Worm (Caenorhabditis elegans) whole organism, young adult: Measurements from ENCODE around the gene Y38C1AA.19.
"Not testable (repeated sequence)": the region's sequence is repeated elsewhere in the genome, so short reads cannot be mapped to it uniquely, and the experiment has no call there.

ENCODE experiments used
- C17E4.6 ChIP-seq: fragments of 200-800 bp; sonication (Bioruptor generic); IDR thresholded peaks from 2 replicates; pipeline ENCODE4 v1.3.6; 2022; ENCODE audit warnings: missing genetic modification reagents, missing genetic modification characterization, missing compliant biosample characterization
- D2030.7 ChIP-seq: fragments of 200-800 bp; sonication (Bioruptor generic); IDR thresholded peaks from 2 replicates; pipeline ENCODE4 v1.3.6; 2022; ENCODE audit warnings: missing genetic modification reagents, missing genetic modification characterization, missing compliant biosample characterization
- F10E7.11 ChIP-seq: sonication (generic microtip); optimal IDR thresholded peaks from 2 replicates; lab custom pipeline; 2017; ENCODE audit warnings: mild to moderate bottlenecking, missing genetic modification characterization, moderate library complexity, missing compliant biosample characterization
- F37B4.10 ChIP-seq: fragments of 200-800 bp; sonication (Bioruptor generic); IDR thresholded peaks from 2 replicates; pipeline ENCODE4 v1.3.6; 2022; ENCODE audit warnings: missing genetic modification characterization, missing compliant biosample characterization
- F39B2.1 ChIP-seq: fragments of 200-800 bp; sonication (Bioruptor generic); IDR thresholded peaks from 2 replicates; pipeline ENCODE4 v1.3.6; 2022; ENCODE audit warnings: missing genetic modification reagents, missing genetic modification characterization, missing compliant biosample characterization
- F57C9.4 ChIP-seq: sonication (generic microtip); optimal IDR thresholded peaks from 2 replicates; lab custom pipeline; 2017; ENCODE audit warnings: mild to moderate bottlenecking, missing genetic modification characterization, missing compliant biosample characterization
- K11D2.4 ChIP-seq: fragments of 200-800 bp; sonication (Bioruptor generic); IDR thresholded peaks from 2 replicates; pipeline ENCODE4 v1.3.6; 2022; ENCODE audit warnings: missing genetic modification reagents, missing genetic modification characterization, missing compliant biosample characterization
- K12H6.12 ChIP-seq: fragments of 200-800 bp; sonication (Bioruptor generic); optimal IDR thresholded peaks from 2 replicates; lab custom pipeline; 2018; ENCODE audit warnings: mild to moderate bottlenecking, missing genetic modification characterization, missing compliant biosample characterization
- Y53F4B.3 ChIP-seq: fragments of 200-800 bp; sonication (Bioruptor generic); IDR thresholded peaks from 2 replicates; pipeline ENCODE4 v1.3.6; 2022; ENCODE audit warnings: missing genetic modification reagents, missing genetic modification characterization, missing compliant biosample characterization
- Y53G8AR.9 ChIP-seq: fragments of 200-800 bp; sonication (Bioruptor generic); conservative IDR thresholded peaks from 2 replicates; pipeline ENCODE4 v1.3.6; 2022; ENCODE audit warnings: missing genetic modification reagents, missing genetic modification characterization, missing compliant biosample characterization
- Y67H2A.10 ChIP-seq: fragments of 200-800 bp; sonication (Bioruptor generic); conservative IDR thresholded peaks from 2 replicates; pipeline ENCODE4 v1.3.6; 2022; ENCODE audit warnings: missing genetic modification reagents, missing genetic modification characterization, missing compliant biosample characterization
- Y79H2A.3 ChIP-seq: fragments of 200-800 bp; sonication (Bioruptor generic); conservative IDR thresholded peaks from 2 replicates; pipeline ENCODE4 v1.3.6; 2022; ENCODE audit warnings: missing genetic modification reagents, missing genetic modification characterization, missing compliant biosample characterization
- Y95B8A.8 ChIP-seq: fragments of 200-800 bp; sonication (Bioruptor generic); IDR thresholded peaks from 2 replicates; pipeline ENCODE4 v1.3.6; 2022; ENCODE audit warnings: missing genetic modification reagents, missing genetic modification characterization, missing compliant biosample characterization
- attf-3 ChIP-seq: fragments of 200-800 bp; sonication (Bioruptor generic); conservative IDR thresholded peaks from 2 replicates; pipeline ENCODE4 v1.3.6; 2022; ENCODE audit warnings: missing genetic modification reagents, missing genetic modification characterization, missing compliant biosample characterization
- ceh-27 ChIP-seq: fragments of 200-800 bp; sonication (Bioruptor generic); optimal IDR thresholded peaks from 2 replicates; lab custom pipeline; 2018; ENCODE audit warnings: mild to moderate bottlenecking, missing genetic modification characterization, moderate library complexity, missing compliant biosample characterization
- egrh-3 ChIP-seq: fragments of 200-800 bp; sonication (Bioruptor generic); IDR thresholded peaks from 2 replicates; pipeline ENCODE4 v1.3.6; 2022; ENCODE audit warnings: missing genetic modification reagents, missing genetic modification characterization, missing compliant biosample characterization
- ekl-4 ChIP-seq: fragments of 200-800 bp; sonication (Bioruptor generic); IDR thresholded peaks from 2 replicates; pipeline ENCODE4 v1.3.6; 2022; ENCODE audit warnings: missing genetic modification reagents, missing genetic modification characterization, missing compliant biosample characterization
- ets-4 ChIP-seq: fragments of 200-800 bp; sonication (Bioruptor generic); optimal IDR thresholded peaks from 2 replicates; lab custom pipeline; 2018; ENCODE audit warnings: mild to moderate bottlenecking, missing genetic modification characterization, missing compliant biosample characterization
- hlh-12 ChIP-seq: sonication (generic microtip); optimal IDR thresholded peaks from 2 replicates; lab custom pipeline; 2016; ENCODE audit warnings: missing genetic modification characterization, missing compliant biosample characterization
- hmg-1.2 ChIP-seq: fragments of 200-800 bp; sonication (Bioruptor generic); IDR thresholded peaks from 2 replicates; pipeline ENCODE4 v1.3.6; 2022; ENCODE audit warnings: missing genetic modification reagents, missing genetic modification characterization, missing compliant biosample characterization
- hsf-1 ChIP-seq: fragments of 200-800 bp; sonication (Bioruptor generic); IDR thresholded peaks from 2 replicates; pipeline ENCODE4 v1.3.6; 2022; ENCODE audit warnings: missing genetic modification reagents, missing genetic modification characterization, missing compliant biosample characterization
- lin-26 ChIP-seq: fragments of 200-800 bp; sonication (Bioruptor generic); IDR thresholded peaks from 2 replicates; pipeline ENCODE4 v1.3.6; 2022; ENCODE audit warnings: missing genetic modification reagents, missing genetic modification characterization, missing compliant biosample characterization
- lin-35 ChIP-seq, 3 experiments: fragments of 150-350 bp in 2 of 3; sonication (generic microtip) in 1 of 3; optimal IDR thresholded peaks; 2 replicates each; lab custom pipeline; 2014 to 2018; ENCODE audit warnings: missing biosample characterization in 3 of 3, missing genetic modification characterization in 3 of 3, missing genetic modification reagents in 3 of 3
- madf-6 ChIP-seq: fragments of 200-800 bp; sonication (Bioruptor generic); IDR thresholded peaks from 2 replicates; pipeline ENCODE4 v1.3.6; 2022; ENCODE audit warnings: missing genetic modification reagents, missing genetic modification characterization, missing compliant biosample characterization
- mcd-1 ChIP-seq: fragments of 200-800 bp; sonication (Bioruptor generic); IDR thresholded peaks from 2 replicates; pipeline ENCODE4 v1.3.6; 2022; ENCODE audit warnings: missing genetic modification reagents, missing genetic modification characterization, missing compliant biosample characterization
- mxl-1 ChIP-seq: sonication (generic microtip); optimal IDR thresholded peaks from 2 replicates; lab custom pipeline; 2016; ENCODE audit warnings: missing genetic modification characterization, missing compliant biosample characterization
- nhr-120 ChIP-seq: fragments of 200-800 bp; sonication (Bioruptor generic); IDR thresholded peaks from 2 replicates; pipeline ENCODE4 v1.3.6; 2022; ENCODE audit warnings: missing genetic modification characterization, missing compliant biosample characterization
- nhr-90 ChIP-seq: sonication (generic microtip); optimal IDR thresholded peaks from 2 replicates; lab custom pipeline; 2016; ENCODE audit warnings: missing genotype, mild to moderate bottlenecking, missing genetic modification characterization, missing compliant biosample characterization
- pbrm-1 ChIP-seq: fragments of 200-800 bp; sonication (Bioruptor generic); IDR thresholded peaks from 2 replicates; pipeline ENCODE4 v1.3.6; 2022; ENCODE audit warnings: missing genetic modification reagents, missing genetic modification characterization, missing compliant biosample characterization
- pha-4 ChIP-seq: fragments of 150-350 bp; sonication (generic microtip); optimal IDR thresholded peaks from 2 replicates; lab custom pipeline; 2014; ENCODE audit warnings: missing biosample characterization, missing genetic modification reagents, missing genetic modification characterization
- repo-1 ChIP-seq: sonication (generic microtip); optimal IDR thresholded peaks from 2 replicates; lab custom pipeline; 2017; ENCODE audit warnings: mild to moderate bottlenecking, missing genetic modification characterization, missing compliant biosample characterization
- snpc-1.3 ChIP-seq: sonication (generic microtip); optimal IDR thresholded peaks from 2 replicates; lab custom pipeline; 2017; ENCODE audit warnings: missing genetic modification characterization, mild to moderate bottlenecking, missing compliant biosample characterization, antibody characterized with exemption, moderate library complexity, missing genotype, missing genetic modification reagents; ENCODE audit not compliant: insufficient read depth
- snpc-3.4 ChIP-seq: sonication (generic microtip); optimal IDR thresholded peaks from 2 replicates; lab custom pipeline; 2017; ENCODE audit warnings: missing genetic modification characterization, mild to moderate bottlenecking, missing compliant biosample characterization, antibody characterized with exemption, moderate library complexity, missing genotype, missing genetic modification reagents
- somi-1 ChIP-seq: fragments of 200-800 bp; sonication (Bioruptor generic); optimal IDR thresholded peaks from 2 replicates; lab custom pipeline; 2018; ENCODE audit warnings: mild to moderate bottlenecking, missing genetic modification characterization, missing compliant biosample characterization
- tlf-1 ChIP-seq: fragments of 200-800 bp; sonication (Bioruptor generic); optimal IDR thresholded peaks from 2 replicates; lab custom pipeline; 2018; ENCODE audit warnings: mild to moderate bottlenecking, missing genetic modification characterization, missing compliant biosample characterization
- unc-130 ChIP-seq: sonication (generic microtip); optimal IDR thresholded peaks from 2 replicates; lab custom pipeline; 2016; ENCODE audit warnings: missing genetic modification reagents, missing genetic modification characterization, missing compliant biosample characterization
- zfh-2 ChIP-seq: fragments of 200-800 bp; sonication (Bioruptor generic); conservative IDR thresholded peaks from 2 replicates; pipeline ENCODE4 v1.3.6; 2022; ENCODE audit warnings: missing genetic modification reagents, missing genetic modification characterization, missing compliant biosample characterization
- ztf-28 ChIP-seq: fragments of 200-800 bp; sonication (Bioruptor generic); IDR thresholded peaks from 2 replicates; pipeline ENCODE4 v1.3.6; 2022; ENCODE audit warnings: missing genetic modification reagents, missing genetic modification characterization, missing compliant biosample characterization
- ztf-3 ChIP-seq: fragments of 200-800 bp; sonication (Bioruptor generic); optimal IDR thresholded peaks from 2 replicates; lab custom pipeline; 2018; ENCODE audit warnings: mild to moderate bottlenecking, missing genetic modification characterization, missing compliant biosample characterization

The Y38C1AA.19 gene

DNA sequence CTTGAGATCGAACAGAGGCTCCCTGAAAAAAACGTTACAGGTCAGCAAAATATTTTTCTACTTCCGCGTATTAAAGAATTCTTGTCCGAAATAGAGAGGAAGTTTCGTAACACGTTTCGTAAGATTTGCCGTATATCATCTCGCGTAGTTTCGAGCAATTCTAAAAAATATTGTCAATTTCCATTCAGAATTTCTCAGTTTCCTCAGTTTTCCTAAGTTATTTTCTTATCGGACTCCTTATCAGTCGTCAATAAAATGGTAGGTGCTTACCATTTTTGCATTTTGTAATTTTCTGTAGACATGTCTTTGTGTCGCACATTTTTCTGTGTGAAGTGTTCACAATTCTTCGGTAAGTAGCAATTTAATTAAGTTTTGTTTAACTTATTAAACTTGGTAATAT is at the start of gene Y38C1AA.19:
TSS of gene Y38C1AA.19 (plus strand) at position 301 of the 400 bp plus-strand sequence.
- TF ChIP-seq ets-4 (GFP tag; lab: Kevin White, UChicago): no peak
- no peak for TF ChIP-seq Y53G8AR.9 (GFP tag; lab: Robert Waterston, UW)

DNA sequence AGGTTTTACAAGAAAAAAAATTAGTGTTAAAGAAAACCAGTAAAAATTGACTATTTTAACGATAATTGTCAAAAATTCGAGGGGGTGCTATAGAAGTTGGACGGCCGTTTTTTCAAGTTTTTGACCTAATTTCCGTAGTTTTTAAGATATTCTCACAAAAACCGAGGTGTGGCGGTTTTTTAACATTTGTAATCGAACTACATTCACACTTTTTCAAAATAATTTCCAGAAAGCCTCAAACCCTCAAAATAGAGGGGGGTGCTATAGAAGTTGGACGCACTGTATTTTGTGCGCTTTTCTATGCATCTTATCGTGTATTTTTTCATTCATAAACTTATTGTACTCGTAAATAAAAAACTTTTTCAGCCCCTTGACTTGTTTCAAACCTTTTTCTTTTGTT is 48.6 kb upstream of the Y38C1AA.19 start, which contains the start of gene F29C4.4:
TSS of gene F29C4.4 (plus strand) at position 301 of the 400 bp plus-strand sequence.
- not testable (repeated sequence) for TF ChIP-seq D2030.7 (GFP tag; lab: Robert Waterston, UW); F10E7.11 (tag; lab: Kevin White, UChicago); F57C9.4

DNA sequence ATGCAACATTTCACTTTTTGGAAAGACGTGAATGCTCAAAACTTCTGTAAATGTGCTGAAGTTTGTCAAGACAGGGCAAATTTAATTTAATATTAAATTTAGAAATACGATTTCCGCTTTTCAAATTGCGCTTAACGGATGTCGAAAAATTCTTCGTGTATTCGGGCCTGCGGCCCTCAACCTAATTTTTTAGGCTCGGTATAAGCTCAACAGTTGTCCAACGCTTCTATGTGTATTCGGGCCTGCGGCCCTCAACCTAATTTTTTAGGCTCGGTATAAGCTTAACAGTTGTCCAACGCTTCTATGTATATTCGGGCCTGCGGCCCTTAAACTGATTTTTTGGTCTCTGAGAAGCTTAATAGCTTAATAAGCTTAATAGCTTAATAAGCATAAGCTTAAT is 41.2 kb upstream of the Y38C1AA.19 start:
- TF ChIP-seq egrh-3 (GFP tag; lab: Robert Waterston, UW) (no peak), mxl-1 (no peak), nhr-90 (tag; lab: Kevin White, UChicago) (no peak), K12H6.12 (tag; lab: Kevin White, UChicago) (no peak), hsf-1 (GFP tag; lab: Robert Waterston, UW) (0 out of 2 replicates have a peak, but pooled peaks have one; percentile 24), F39B2.1 (GFP tag; lab: Robert Waterston, UW) (0 out of 2 replicates have a peak, but pooled peaks have one; percentile 14), tlf-1 (GFP tag; lab: Kevin White, UChicago) (no peak), lin-26 (GFP tag; lab: Robert Waterston, UW) (peak; percentile 67), K11D2.4 (GFP tag; lab: Robert Waterston, UW) (no peak), ekl-4 (GFP tag; lab: Robert Waterston, UW) (peak; percentile 63; the same call in 1 of the 2 replicates), ztf-3 (GFP tag; lab: Kevin White, UChicago) (no peak), pha-4 (no peak), Y67H2A.10 (GFP tag; lab: Robert Waterston, UW) (no peak), snpc-1.3 (tag; lab: Kevin White, UChicago) (no peak), hlh-12 (tag; lab: Kevin White, UChicago) (no peak), attf-3 (GFP tag; lab: Robert Waterston, UW) (no peak), zfh-2 (GFP tag; lab: Robert Waterston, UW) (no peak), C17E4.6 (0 out of 2 replicates have a peak, but pooled peaks have one; percentile 34), pbrm-1 (GFP tag; lab: Robert Waterston, UW) (0 out of 2 replicates have a peak, but pooled peaks have one; percentile 31), Y53F4B.3 (GFP tag; lab: Robert Waterston, UW) (no peak), Y53G8AR.9 (GFP tag; lab: Robert Waterston, UW) (peak; percentile 17; the same call in 1 of the 2 replicates), mcd-1 (no peak), madf-6 (GFP tag; lab: Robert Waterston, UW) (peak; percentile 36; the same call in 1 of the 2 replicates), somi-1 (no peak), F37B4.10 (GFP tag; lab: Robert Waterston, UW) (no peak), unc-130 (GFP tag; lab: Kevin White, UChicago) (no peak), Y79H2A.3 (GFP tag; lab: Robert Waterston, UW) (no peak), ceh-27 (GFP tag; lab: Kevin White, UChicago) (no peak), repo-1 (tag; lab: Kevin White, UChicago) (no peak), snpc-3.4 (tag; lab: Kevin White, UChicago) (no peak), ztf-28 (GFP tag; lab: Robert Waterston, UW) (no peak), hmg-1.2 (GFP tag; lab: Robert Waterston, UW) (0 out of 2 replicates have a peak, but pooled peaks have one; percentile 11), nhr-120 (GFP tag; lab: Robert Waterston, UW) (no peak), Y95B8A.8 (0 out of 2 replicates have a peak, but pooled peaks have one; percentile 27), D2030.7 (GFP tag; lab: Robert Waterston, UW) (peak; percentile 42), lin-35 (GFP tag; optimal IDR thresholded peaks at IDR 0.05; lab: Kevin White, UChicago) (no peak)
